Fruit fly (Drosophila melanogaster): ENCODE measurements around the gene CG11970.

- no peak for TF ChIP-seq EcR (GFP tag; optimal IDR thresholded peaks at IDR 0.05)
- TF ChIP-seq psq (optimal IDR thresholded peaks at IDR 0.05): no peak
- no peak for TF ChIP-seq usp (GFP tag; optimal IDR thresholded peaks at IDR 0.05)
- TF ChIP-seq CG8478 (optimal IDR thresholded peaks at IDR 0.05): no peak
- no peak for TF ChIP-seq pan (optimal IDR thresholded peaks at IDR 0.05)
- no peak for TF ChIP-seq Dll (optimal IDR thresholded peaks at IDR 0.05)
Observed at dm6 chr3R:8979850-8980775, 4.4 kb upstream of the CG11970 start.

All from whole organism.